Fruit fly (Drosophila melanogaster): ENCODE measurements around the gene Cyp12a4.

DNA sequence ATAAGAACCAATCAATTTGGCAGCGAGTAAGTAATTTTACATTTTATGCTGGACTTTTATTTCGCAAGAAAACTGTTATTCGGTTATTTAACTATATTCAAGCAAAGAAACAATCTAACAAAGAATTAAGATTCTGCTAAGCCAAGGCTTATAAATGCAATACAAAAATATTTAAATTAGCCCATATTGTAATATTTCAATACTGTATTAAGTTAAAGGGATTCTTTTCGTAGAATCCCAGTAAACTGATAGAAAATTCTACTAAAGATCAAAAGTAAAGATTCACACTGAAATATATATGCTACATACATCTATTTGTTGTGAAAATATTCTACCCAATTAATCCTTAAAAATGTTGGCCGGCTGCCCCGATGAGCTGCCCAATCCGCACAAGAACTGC lies 41.7 kb downstream of the Cyp12a4 start, which contains the start of gene CG14282:
- TF ChIP-seq psq (optimal IDR thresholded peaks at IDR 0.05): no peak
- no peak for TF ChIP-seq Dll (optimal IDR thresholded peaks at IDR 0.05)
- TF ChIP-seq usp (GFP tag; optimal IDR thresholded peaks at IDR 0.05): no peak

All from whole organism.